Worm (Caenorhabditis elegans) whole organism, mixed stage, embryonic: Measurements from ENCODE around the gene zipt-13.

Experiments used
- bed-3 ChIP-seq: fragments of 200-800 bp; sonication (Bioruptor generic); optimal IDR thresholded peaks from 3 replicates; lab custom pipeline; 2018; ENCODE audit warnings: mild to moderate bottlenecking, missing genetic modification characterization, moderate library complexity, missing compliant biosample characterization
- ceh-39 ChIP-seq: fragments of 150-350 bp; optimal IDR thresholded peaks from 2 replicates; lab custom pipeline; 2014; ENCODE audit warnings: missing biosample characterization, missing genetic modification characterization
- hlh-1 ChIP-seq: fragments of 150-350 bp; optimal IDR thresholded peaks from 2 replicates; lab custom pipeline; 2014; ENCODE audit warnings: missing biosample characterization, missing genetic modification reagents, missing genetic modification characterization
- nhr-12 ChIP-seq: fragments of 150-350 bp; optimal IDR thresholded peaks from 2 replicates; lab custom pipeline; 2014; ENCODE audit warnings: missing biosample characterization, missing genetic modification characterization
- nhr-76 ChIP-seq: sonication (generic microtip); optimal IDR thresholded peaks from 2 replicates; lab custom pipeline; 2017; ENCODE audit warnings: missing biosample characterization, missing genetic modification characterization
- sptf-1 ChIP-seq: sonication (generic microtip); optimal IDR thresholded peaks from 2 replicates; lab custom pipeline; 2017; ENCODE audit warnings: mild to moderate bottlenecking, missing genetic modification characterization, moderate library complexity, missing compliant biosample characterization

ce11 chrX:10285634-10286033 lies 48.9 kb upstream of the zipt-13 start, which contains the start of gene npr-6:
- TF ChIP-seq bed-3 (GFP tag; lab: Kevin White, UChicago) (no peak), ceh-39 (tag; lab: Kevin White, UChicago) (no peak), sptf-1 (tag; lab: Kevin White, UChicago) (no peak), hlh-1 (no peak), nhr-12 (no peak), nhr-76 (tag; lab: Kevin White, UChicago) (no peak)
